Worm (Caenorhabditis elegans) whole organism, L1 larva: ENCODE data around the gene aqp-6.

Source experiments
- C04F5.9 ChIP-seq: sonication (generic microtip); optimal IDR thresholded peaks from 2 replicates; lab custom pipeline; 2016; ENCODE audit warnings: missing genetic modification characterization, missing compliant biosample characterization
- F16B12.6 ChIP-seq: fragments of 150-350 bp; optimal IDR thresholded peaks from 2 replicates; lab custom pipeline; 2014; ENCODE audit warnings: missing biosample characterization, missing genetic modification characterization
- ama-1 ChIP-seq: fragments of 150-350 bp; optimal IDR thresholded peaks from 2 replicates; lab custom pipeline; 2014
- blmp-1 ChIP-seq: fragments of 150-350 bp; optimal IDR thresholded peaks from 2 replicates; lab custom pipeline; 2014; ENCODE audit warnings: missing biosample characterization, missing genetic modification characterization
- ceh-63 ChIP-seq: fragments of 200-800 bp; sonication (Bioruptor generic); optimal IDR thresholded peaks from 2 replicates; lab custom pipeline; 2018; ENCODE audit warnings: mild to moderate bottlenecking, missing genetic modification characterization, missing compliant biosample characterization
- ceh-88 ChIP-seq: fragments of 200-800 bp; sonication (Bioruptor generic); IDR thresholded peaks from 2 replicates; pipeline ENCODE4 v1.3.6; 2022; ENCODE audit warnings: missing genetic modification characterization, missing compliant biosample characterization
- dpl-1 ChIP-seq, 3 experiments: fragments of 150-350 bp in 2 of 3; sonication (generic microtip) in 1 of 3; optimal IDR thresholded peaks; 2 replicates each; lab custom pipeline; 2014 to 2017; ENCODE audit warnings: missing biosample characterization in 3 of 3, missing genetic modification characterization in 3 of 3, missing genetic modification reagents in 3 of 3
- efl-1 ChIP-seq, 4 experiments: fragments of 150-350 bp; optimal IDR thresholded peaks in 3 of 4; peaks in 1 of 4; 1 replicate in 1 of 4; 2 replicates in 3 of 4; lab custom pipeline; 2014; ENCODE audit warnings: missing biosample characterization in 2 of 4, missing genetic modification characterization in 2 of 4, missing genetic modification reagents in 2 of 4
- egl-13 ChIP-seq: sonication (generic microtip); optimal IDR thresholded peaks from 2 replicates; lab custom pipeline; 2016; ENCODE audit warnings: missing genotype, missing genetic modification reagents, missing genetic modification characterization, missing compliant biosample characterization
- egl-27 ChIP-seq, 2 experiments: fragments of 150-350 bp in 1 of 2; sonication (generic microtip); optimal IDR thresholded peaks; 3 replicates each; lab custom pipeline; 2017 to 2018; ENCODE audit warnings: missing biosample characterization in 2 of 2, missing genetic modification characterization in 2 of 2, missing genetic modification reagents in 2 of 2
- elt-2 ChIP-seq: sonication (generic microtip); optimal IDR thresholded peaks from 2 replicates; lab custom pipeline; 2016; ENCODE audit warnings: missing genetic modification characterization, mild to moderate bottlenecking, inconsistent platforms, missing compliant biosample characterization, missing genetic modification reagents
- fkh-10 ChIP-seq: sonication (generic microtip); optimal IDR thresholded peaks from 2 replicates; lab custom pipeline; 2017; ENCODE audit warnings: missing biosample characterization, missing genetic modification reagents, missing genetic modification characterization
- fos-1 ChIP-seq: fragments of 150-350 bp; optimal IDR thresholded peaks from 2 replicates; lab custom pipeline; 2014; ENCODE audit warnings: missing biosample characterization, missing genetic modification characterization
- hlh-17 ChIP-seq: fragments of 200-800 bp; sonication (Bioruptor generic); optimal IDR thresholded peaks from 2 replicates; lab custom pipeline; 2018; ENCODE audit warnings: missing genetic modification characterization, mild to moderate bottlenecking, missing compliant biosample characterization, moderate library complexity, borderline replicate concordance
- hlh-4 ChIP-seq: sonication (generic microtip); optimal IDR thresholded peaks from 2 replicates; lab custom pipeline; 2016; ENCODE audit warnings: mild to moderate bottlenecking, missing genetic modification characterization, missing compliant biosample characterization
- irx-1 ChIP-seq: sonication (generic microtip); optimal IDR thresholded peaks from 2 replicates; lab custom pipeline; 2016; ENCODE audit warnings: missing genetic modification characterization, missing compliant biosample characterization
- isw-1 ChIP-seq: fragments of 200-800 bp; sonication (Bioruptor generic); IDR thresholded peaks from 2 replicates; pipeline ENCODE4 v1.3.6; 2022; ENCODE audit warnings: missing genetic modification characterization, missing compliant biosample characterization
- jun-1 ChIP-seq: fragments of 150-350 bp; optimal IDR thresholded peaks from 2 replicates; lab custom pipeline; 2014; ENCODE audit warnings: missing biosample characterization, missing genetic modification reagents, missing genetic modification characterization
- lin-13 ChIP-seq: fragments of 150-350 bp; optimal IDR thresholded peaks from 2 replicates; lab custom pipeline; 2014; ENCODE audit warnings: missing biosample characterization, missing genetic modification reagents, missing genetic modification characterization
- lin-35 ChIP-seq, 2 experiments: fragments of 150-350 bp; optimal IDR thresholded peaks; 2 replicates each; lab custom pipeline; 2014; ENCODE audit warnings: missing biosample characterization in 2 of 2, missing genetic modification characterization in 2 of 2, missing genetic modification reagents in 2 of 2
- lsy-2 ChIP-seq, 2 experiments: fragments of 150-350 bp; optimal IDR thresholded peaks; 2 replicates each; lab custom pipeline; 2014; ENCODE audit warnings: missing biosample characterization in 2 of 2, missing genetic modification characterization in 2 of 2
- mab-9 ChIP-seq: fragments of 200-800 bp; sonication (Bioruptor generic); IDR thresholded peaks from 2 replicates; pipeline ENCODE4 v1.3.6; 2022; ENCODE audit warnings: missing genetic modification reagents, missing genetic modification characterization, missing compliant biosample characterization
- mef-2 ChIP-seq: fragments of 150-350 bp; optimal IDR thresholded peaks from 2 replicates; lab custom pipeline; 2014; ENCODE audit warnings: missing biosample characterization, missing genetic modification characterization
- mep-1 ChIP-seq: fragments of 150-350 bp; optimal IDR thresholded peaks from 2 replicates; lab custom pipeline; 2014; ENCODE audit warnings: missing biosample characterization, missing genetic modification characterization
- nhr-12 ChIP-seq: sonication (generic microtip); optimal IDR thresholded peaks from 2 replicates; lab custom pipeline; 2017; ENCODE audit warnings: missing biosample characterization, missing genetic modification characterization
- nhr-19 ChIP-seq: fragments of 200-800 bp; sonication (Bioruptor generic); conservative IDR thresholded peaks from 2 replicates; pipeline ENCODE4 v1.3.6; 2022; ENCODE audit warnings: missing genetic modification characterization, missing compliant biosample characterization
- nhr-20 ChIP-seq: sonication (generic microtip); optimal IDR thresholded peaks from 2 replicates; lab custom pipeline; 2016; ENCODE audit warnings: mild to moderate bottlenecking, missing genetic modification characterization, missing compliant biosample characterization
- nhr-237 ChIP-seq: fragments of 150-350 bp; optimal IDR thresholded peaks from 2 replicates; lab custom pipeline; 2014; ENCODE audit warnings: missing biosample characterization, missing genetic modification characterization
- nhr-28 ChIP-seq: fragments of 150-350 bp; optimal IDR thresholded peaks from 2 replicates; lab custom pipeline; 2014; ENCODE audit warnings: missing biosample characterization, missing genetic modification characterization
- nhr-47 ChIP-seq: sonication (generic microtip); optimal IDR thresholded peaks from 2 replicates; lab custom pipeline; 2016; ENCODE audit warnings: mild to moderate bottlenecking, missing genetic modification characterization, moderate library complexity, missing compliant biosample characterization
- nhr-71 ChIP-seq: sonication (generic microtip); optimal IDR thresholded peaks from 2 replicates; lab custom pipeline; 2016; ENCODE audit warnings: mild to moderate bottlenecking, missing genetic modification characterization, moderate library complexity, missing compliant biosample characterization
- nhr-84 ChIP-seq: sonication (generic microtip); optimal IDR thresholded peaks from 2 replicates; lab custom pipeline; 2017; ENCODE audit warnings: missing biosample characterization, missing genetic modification characterization
- nhr-85 ChIP-seq: sonication (generic microtip); peaks from one replicate; lab custom pipeline; 2016; ENCODE audit warnings: missing genetic modification characterization, inconsistent platforms, missing compliant biosample characterization
- nhr-90 ChIP-seq: sonication (generic microtip); optimal IDR thresholded peaks from 2 replicates; lab custom pipeline; 2016; ENCODE audit warnings: mild to moderate bottlenecking, missing genetic modification characterization, missing compliant biosample characterization; ENCODE audit not compliant: poor library complexity
- pqm-1 ChIP-seq: sonication (generic microtip); optimal IDR thresholded peaks from 3 replicates; lab custom pipeline; 2017; ENCODE audit warnings: missing biosample characterization, missing genetic modification characterization
- snpc-4 ChIP-seq: fragments of 150-350 bp; optimal IDR thresholded peaks from 2 replicates; lab custom pipeline; 2014; ENCODE audit warnings: missing biosample characterization, missing genetic modification characterization
- snu-23 ChIP-seq: sonication (generic microtip); optimal IDR thresholded peaks from 2 replicates; lab custom pipeline; 2016; ENCODE audit warnings: missing genetic modification characterization, missing compliant biosample characterization
- sptf-1 ChIP-seq: fragments of 150-350 bp; optimal IDR thresholded peaks from 2 replicates; lab custom pipeline; 2014; ENCODE audit warnings: missing biosample characterization, missing genetic modification characterization
- swsn-7 ChIP-seq: sonication (generic microtip); optimal IDR thresholded peaks from 2 replicates; lab custom pipeline; 2016; ENCODE audit warnings: missing genetic modification characterization, missing compliant biosample characterization
- tlp-1 ChIP-seq: fragments of 150-350 bp; optimal IDR thresholded peaks from 2 replicates; lab custom pipeline; 2014; ENCODE audit warnings: missing biosample characterization, missing genetic modification characterization
- unc-86 ChIP-seq: sonication (generic microtip); optimal IDR thresholded peaks from 2 replicates; lab custom pipeline; 2016; ENCODE audit warnings: missing genetic modification characterization, missing compliant biosample characterization
- xbp-1 ChIP-seq: sonication (generic microtip); optimal IDR thresholded peaks from 2 replicates; lab custom pipeline; 2016; ENCODE audit warnings: missing genetic modification characterization, missing compliant biosample characterization
- zip-4 ChIP-seq: fragments of 200-800 bp; sonication (Bioruptor generic); optimal IDR thresholded peaks from 2 replicates; lab custom pipeline; 2018; ENCODE audit warnings: mild to moderate bottlenecking, missing genetic modification characterization, moderate library complexity, missing compliant biosample characterization

Gene aqp-6

DNA sequence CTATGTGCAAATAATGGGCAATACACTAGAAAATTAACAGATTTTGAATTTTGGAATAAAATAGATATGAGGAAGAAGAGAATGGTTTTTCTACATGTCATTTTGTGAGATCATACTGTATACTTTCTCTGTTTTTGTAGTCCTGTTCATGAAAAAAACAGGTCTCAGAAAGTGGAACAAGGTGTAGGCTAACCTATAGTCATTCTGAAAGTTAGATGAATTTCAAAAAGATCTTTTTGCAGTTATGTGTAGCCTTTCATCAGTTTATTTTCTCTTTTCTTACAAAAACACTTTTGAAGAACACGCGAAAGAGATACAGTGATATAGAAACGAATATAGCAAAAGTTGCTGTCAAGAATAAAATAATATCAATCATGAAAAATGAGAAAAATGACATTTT is 5.9 kb downstream of the aqp-6 start, which contains the start of gene ugt-35:
ugt-35 (minus strand) TSS at position 101 of the 400 bp plus-strand sequence.
- no peak for TF ChIP-seq fkh-10 (GFP tag; lab: Kevin White, UChicago)
- TF ChIP-seq hlh-17 (GFP tag; lab: Kevin White, UChicago), result no peak
- TF ChIP-seq nhr-84 (tag; lab: Kevin White, UChicago), result no peak
- no peak for TF ChIP-seq sptf-1 (tag; lab: Kevin White, UChicago)
- TF ChIP-seq, all 84 proteins: peak for 0

DNA sequence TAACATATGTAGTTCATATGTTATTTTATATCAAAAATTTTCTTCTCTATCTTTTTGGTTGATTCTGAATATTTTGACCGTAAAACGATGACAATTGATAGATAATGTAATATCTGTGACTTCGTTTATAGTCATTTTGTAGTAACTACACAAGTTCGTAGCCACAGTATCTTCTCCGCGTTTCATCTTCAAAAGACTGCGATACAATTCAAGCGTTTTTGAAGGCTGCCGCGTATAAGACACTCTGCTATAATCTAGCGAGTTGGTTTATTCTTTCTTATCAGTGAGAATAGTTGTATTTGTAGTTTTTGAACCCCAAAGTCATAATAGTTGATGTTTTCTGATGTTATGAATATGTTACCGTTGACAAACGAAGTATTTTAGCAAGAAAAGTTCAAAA is 8.7 kb downstream of the aqp-6 start, which contains the start of gene ugt-34:
ugt-34 (minus strand) TSS at position 21 of the 400 bp plus-strand sequence.
- TF ChIP-seq nhr-71 (tag; lab: Kevin White, UChicago), result no peak
- TF ChIP-seq egl-13, result no peak
- TF ChIP-seq jun-1 (tag; lab: Kevin White, UChicago), result no peak
- TF ChIP-seq nhr-20 (tag; lab: Kevin White, UChicago), result peak; percentile 43

- TF ChIP-seq lin-35 (GFP tag; optimal IDR thresholded peaks at IDR 0.05; lab: Kevin White, UChicago) (peak in 1 of 2 experiments; percentile 32), F16B12.6 (tag; lab: Kevin White, UChicago) (peak; percentile 76), efl-1 (optimal IDR thresholded peaks at IDR 0.05; lab: Kevin White, UChicago) (peak in 1 of 2 experiments; percentile 35), efl-1 (GFP tag; optimal IDR thresholded peaks at IDR 0.05 in 1 of 2; lab: Kevin White, UChicago) (peak; percentile 26 to 94), nhr-19 (GFP tag; lab: Robert Waterston, UW) (0 out of 2 replicates have a peak, but pooled peaks have one; percentile 4), blmp-1 (tag; lab: Kevin White, UChicago) (peak; percentile 32), ceh-88 (GFP tag; lab: Robert Waterston, UW) (no peak), snu-23 (peak; percentile 7), dpl-1 (GFP tag; optimal IDR thresholded peaks at IDR 0.05; lab: Kevin White, UChicago) (peak in 1 of 3 experiments; percentile 19), swsn-7 (tag; lab: Kevin White, UChicago) (no peak)
These were observed 9.7 kb downstream of the aqp-6 start, which contains the start of gene tut-2 for ce11 chrV:10657959-10658358. Gene tut-2 (plus strand): TSS chrV:10658235.

- TF ChIP-seq elt-2 (tag; lab: Kevin White, UChicago) (no peak), mep-1 (tag; lab: Kevin White, UChicago) (no peak), zip-4 (no peak), nhr-47 (tag; lab: Kevin White, UChicago) (no peak), irx-1 (tag; lab: Kevin White, UChicago) (no peak), mef-2 (tag; lab: Kevin White, UChicago) (no peak), nhr-237 (no peak), tlp-1 (tag; lab: Kevin White, UChicago) (no peak), C04F5.9 (no peak), dpl-1 (GFP tag; optimal IDR thresholded peaks at IDR 0.05; lab: Kevin White, UChicago) (no peak), fkh-10 (GFP tag; lab: Kevin White, UChicago) (no peak), pqm-1 (tag; lab: Kevin White, UChicago) (no peak), lin-13 (GFP tag; lab: Kevin White, UChicago) (no peak), ama-1 (lab: Kevin White, UChicago) (no peak)
- TF ChIP-seq, all 84 proteins: peak for 0
These were observed 11.1 kb downstream of the aqp-6 start for ce11 chrV:10659343-10659742.

ce11 chrV:10661417-10661945 is 13.2 kb downstream of the aqp-6 start, which contains the start of gene sqv-4:
Gene sqv-4 (minus strand): TSS chrV:10661467.
- TF ChIP-seq isw-1 (GFP tag; lab: Robert Waterston, UW) (no peak; the same call in 1 of the 2 replicates), xbp-1 (tag; lab: Kevin White, UChicago) (peak; percentile 59), dpl-1 (GFP tag; optimal IDR thresholded peaks at IDR 0.05; lab: Kevin White, UChicago) (peak; percentile 82 to 88 (median 84)), egl-13 (no peak), nhr-71 (tag; lab: Kevin White, UChicago) (peak; percentile 70), swsn-7 (tag; lab: Kevin White, UChicago) (peak; percentile 47), ceh-63 (GFP tag; lab: Kevin White, UChicago) (no peak), nhr-85 (peak; percentile 10), hlh-4 (tag; lab: Kevin White, UChicago) (no peak), lsy-2 (tag; optimal IDR thresholded peaks at IDR 0.05; lab: Kevin White, UChicago) (peak; percentile 28 to 78), nhr-90 (tag; lab: Kevin White, UChicago) (peak; percentile 11), nhr-28 (no peak), egl-27 (tag; optimal IDR thresholded peaks at IDR 0.05; lab: Kevin White, UChicago) (no peak), mep-1 (tag; lab: Kevin White, UChicago) (peak; percentile 18), snu-23 (peak; percentile 67), nhr-12 (tag; lab: Kevin White, UChicago) (no peak), snpc-4 (no peak), jun-1 (tag; lab: Kevin White, UChicago) (no peak), unc-86 (tag; lab: Kevin White, UChicago) (peak; percentile 10), mab-9 (GFP tag; lab: Robert Waterston, UW) (no peak), nhr-47 (tag; lab: Kevin White, UChicago) (peak; percentile 55), fos-1 (tag; lab: Kevin White, UChicago) (no peak)
